Fruit fly (Drosophila melanogaster): ENCODE data around the gene Cox10.

DNA sequence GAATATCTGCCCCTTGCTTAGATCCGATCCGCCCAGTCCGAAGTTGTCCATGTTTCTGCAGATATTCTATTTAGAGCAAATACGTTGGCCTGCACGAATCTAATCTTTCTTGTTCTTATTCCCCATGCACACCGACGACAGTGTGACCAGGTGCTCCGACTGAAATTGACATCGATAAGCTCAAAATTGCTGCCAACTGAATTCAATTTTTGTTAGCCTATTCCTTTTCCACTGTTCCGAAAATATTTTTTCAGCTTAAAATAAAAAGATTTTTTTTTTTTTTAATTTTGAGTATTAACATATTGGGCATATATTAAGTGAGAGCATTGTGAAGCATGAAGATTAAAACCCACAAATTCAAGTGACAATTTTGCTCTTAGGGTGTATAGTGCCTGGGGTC lies 27.5 kb upstream of the Cox10 start, which contains the start of gene nmd:
- TF ChIP-seq Blimp-1 (GFP tag; optimal IDR thresholded peaks at IDR 0.05) (no peak), CG6854 (GFP tag; optimal IDR thresholded peaks at IDR 0.05) (no peak), Hr39 (GFP tag; optimal IDR thresholded peaks at IDR 0.05) (no peak), Sox102F (GFP tag; optimal IDR thresholded peaks at IDR 0.05) (no peak), Eip75B (GFP tag; optimal IDR thresholded peaks at IDR 0.05) (no peak)

Measured in whole organism, prepupa.